Worm (Caenorhabditis elegans) whole organism, L2 larva: ENCODE data around the gene col-187.

Experiments
- fos-1 ChIP-seq: fragments of 150-350 bp; optimal IDR thresholded peaks from 2 replicates; lab custom pipeline; 2014; ENCODE audit warnings: missing biosample characterization, missing genetic modification characterization
- lin-13 ChIP-seq: fragments of 150-350 bp; optimal IDR thresholded peaks from 2 replicates; lab custom pipeline; 2014; ENCODE audit warnings: missing biosample characterization, missing genetic modification reagents, missing genetic modification characterization
- nhr-25 ChIP-seq: fragments of 150-350 bp; sonication (generic microtip); optimal IDR thresholded peaks from 3 replicates; lab custom pipeline; 2014; ENCODE audit warnings: missing biosample characterization, missing genetic modification characterization
- ztf-11 ChIP-seq: sonication (generic microtip); optimal IDR thresholded peaks from 2 replicates; lab custom pipeline; 2017; ENCODE audit warnings: missing biosample characterization, missing genetic modification characterization

DNA sequence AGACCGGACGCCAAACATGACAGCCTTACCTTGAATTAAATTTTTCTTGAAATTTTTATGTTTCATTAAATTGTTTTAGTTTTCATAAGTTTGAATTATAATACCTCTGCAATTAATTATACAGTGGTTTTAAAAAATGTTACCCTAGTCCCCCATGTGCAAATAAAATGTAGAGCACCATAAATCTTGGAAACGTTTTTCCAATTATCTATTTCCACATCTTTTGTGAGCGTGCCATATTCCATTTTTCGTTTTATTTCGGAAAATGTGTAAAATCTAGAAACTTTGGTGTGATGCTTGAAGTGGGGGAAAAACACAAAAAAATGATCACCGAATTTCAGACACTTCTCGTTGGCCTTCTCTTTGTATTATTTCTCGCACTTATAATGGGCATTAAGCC is 49.9 kb downstream of the col-187 start:
- TF ChIP-seq nhr-25 (no peak), ztf-11 (tag; lab: Kevin White, UChicago) (no peak), lin-13 (GFP tag; lab: Kevin White, UChicago) (no peak), fos-1 (tag; lab: Kevin White, UChicago) (no peak)
